Fruit fly (Drosophila melanogaster) whole organism, embryonic: ENCODE results near the gene CG7465.

Experiments
- Eip74EF ChIP-seq, 2 experiments: fragments of 200-800 bp in 1 of 2; fragments of >200 bp in 1 of 2; sonication (Bioruptor generic) in 1 of 2; optimal IDR thresholded peaks; 2 replicates each; lab custom pipeline; 2017 to 2019; ENCODE audit warnings: missing biosample characterization in 2 of 2, missing genetic modification characterization in 2 of 2, mild to moderate bottlenecking in 1 of 2, moderate library complexity in 1 of 2
- Meics ChIP-seq: fragments of 200-800 bp; sonication (Bioruptor generic); optimal IDR thresholded peaks from 2 replicates; lab custom pipeline; 2017; ENCODE audit warnings: missing biosample characterization, mild to moderate bottlenecking, missing genetic modification characterization
- sc ChIP-seq, 3 experiments: fragments of >200 bp in 2 of 3; fragments of 200-800 bp in 1 of 3; sonication (Bioruptor generic) in 1 of 3; optimal IDR thresholded peaks; 2 replicates in 2 of 3; 3 replicates in 1 of 3; lab custom pipeline; 2017; ENCODE audit warnings: mild to moderate bottlenecking in 1 of 3, missing biosample characterization in 1 of 3, missing genetic modification characterization in 1 of 3, missing genetic modification reagents in 1 of 3

DNA sequence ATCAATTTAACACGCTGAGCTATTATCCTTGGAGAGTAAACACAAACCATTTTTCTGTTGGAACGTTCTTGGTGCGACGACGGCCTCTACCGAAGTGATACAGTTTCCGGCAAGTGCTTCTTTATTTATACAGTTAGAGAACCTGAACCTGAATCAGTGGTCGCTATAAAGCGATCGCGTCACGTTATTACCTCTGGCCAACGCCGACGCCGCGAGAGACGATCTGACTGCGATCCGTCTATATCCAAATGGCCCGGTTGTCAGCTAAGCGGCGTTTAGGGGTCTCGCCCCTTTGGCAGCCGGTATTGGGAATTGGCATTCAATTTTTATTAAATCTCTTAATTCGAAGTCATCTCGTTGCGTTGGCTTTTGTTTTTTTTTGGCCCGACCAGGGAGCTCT lies 22.0 kb upstream of the CG7465 start, which contains the start of gene CG11345:
- TF ChIP-seq Eip74EF (GFP tag; optimal IDR thresholded peaks at IDR 0.05; lab: Kevin White, UChicago) (no peak), sc (optimal IDR thresholded peaks at IDR 0.05; lab: Kevin White, UChicago) (no peak), sc (GFP tag; optimal IDR thresholded peaks at IDR 0.05; lab: Kevin White, UChicago) (no peak), Meics (GFP tag; lab: Kevin White, UChicago) (no peak)
